Fruit fly (Drosophila melanogaster): ENCODE results near the gene CG18766.
A peak's percentile ranks its signal among the peaks of the same experiment; 100 is the strongest.

The CG18766 gene

dm6 chr3R:27244742-27245400, at the start of gene CG18766 (continued):
- TF ChIP-seq CG1621 (tag; optimal IDR thresholded peaks at IDR 0.05): peak; percentile 13
- no peak for TF ChIP-seq CG11902 (GFP tag; optimal IDR thresholded peaks at IDR 0.05)
- TF ChIP-seq CG4318 (GFP tag; optimal IDR thresholded peaks at IDR 0.05): no peak
- no peak for TF ChIP-seq cyc (GFP tag; optimal IDR thresholded peaks at IDR 0.05)
- TF ChIP-seq CG8119 (GFP tag; IDR thresholded peaks at IDR 0.05): no peak
- TF ChIP-seq Gug (GFP tag; IDR thresholded peaks at IDR 0.05): no peak
- TF ChIP-seq Eip75B (GFP tag; optimal IDR thresholded peaks at IDR 0.05): peak; percentile 9
- no peak for TF ChIP-seq CG16779 (tag; optimal IDR thresholded peaks at IDR 0.05)

- TF ChIP-seq CG10669 (GFP tag; optimal IDR thresholded peaks at IDR 0.05): no peak
Measured at dm6 chr3R:27294113-27294512, 49.1 kb upstream of the CG18766 start.

- TF ChIP-seq Blimp-1 (GFP tag; optimal IDR thresholded peaks at IDR 0.05) (no peak), acj6 (GFP tag; optimal IDR thresholded peaks at IDR 0.05) (no peak), lz (GFP tag; optimal IDR thresholded peaks at IDR 0.05) (no peak), CG9139 (GFP tag; optimal IDR thresholded peaks at IDR 0.05) (no peak), CG3032 (tag; optimal IDR thresholded peaks at IDR 0.05) (no peak), CG32006 (GFP tag; optimal IDR thresholded peaks at IDR 0.05) (no peak), Lpt (GFP tag; optimal IDR thresholded peaks at IDR 0.05) (no peak), CG8319 (GFP tag; optimal IDR thresholded peaks at IDR 0.05) (no peak), cyc (GFP tag; optimal IDR thresholded peaks at IDR 0.05) (no peak), CG6163 (GFP tag; IDR thresholded peaks at IDR 0.05) (no peak), CG8119 (GFP tag; IDR thresholded peaks at IDR 0.05) (no peak), dac (GFP tag; optimal IDR thresholded peaks at IDR 0.05) (no peak), CG6792 (GFP tag; optimal IDR thresholded peaks at IDR 0.05) (no peak), Gug (GFP tag; IDR thresholded peaks at IDR 0.05) (no peak), ss (GFP tag; optimal IDR thresholded peaks at IDR 0.05) (no peak), Hr4 (GFP tag; optimal IDR thresholded peaks at IDR 0.05) (no peak), CG6854 (GFP tag; optimal IDR thresholded peaks at IDR 0.05) (no peak), CG11762 (GFP tag; optimal IDR thresholded peaks at IDR 0.05; ENCODE audit: insufficient read depth) (no peak), CG10631 (GFP tag; optimal IDR thresholded peaks at IDR 0.05) (no peak), OdsH (GFP tag; optimal IDR thresholded peaks at IDR 0.05) (no peak)
Measured at dm6 chr3R:27293065-27293464, 48.0 kb upstream of the CG18766 start.

dm6 chr3R:27292159-27292880, 47.3 kb upstream of the CG18766 start, which contains the start of gene CG3348:
CG3348 (minus strand) TSS chr3R:27292209.
- TF ChIP-seq CG8319 (GFP tag; optimal IDR thresholded peaks at IDR 0.05): no peak
- peak; percentile 1 for TF ChIP-seq OdsH (GFP tag; optimal IDR thresholded peaks at IDR 0.05)
- no peak for TF ChIP-seq Sox15 (GFP tag; optimal IDR thresholded peaks at IDR 0.05)
- TF ChIP-seq salr (GFP tag; optimal IDR thresholded peaks at IDR 0.05): no peak
- TF ChIP-seq Blimp-1 (GFP tag; optimal IDR thresholded peaks at IDR 0.05): no peak
- no peak for TF ChIP-seq Eip75B (GFP tag; optimal IDR thresholded peaks at IDR 0.05)
- no peak for TF ChIP-seq Eip93F (GFP tag; optimal IDR thresholded peaks at IDR 0.05)
- peak; percentile 6 for TF ChIP-seq Hr4 (GFP tag; optimal IDR thresholded peaks at IDR 0.05)
- TF ChIP-seq CG4318 (GFP tag; optimal IDR thresholded peaks at IDR 0.05): no peak
- peak; percentile 58 for TF ChIP-seq Hr39 (GFP tag; optimal IDR thresholded peaks at IDR 0.05)
- TF ChIP-seq CG6792 (GFP tag; optimal IDR thresholded peaks at IDR 0.05): peak; percentile 11
- TF ChIP-seq pdm3 (GFP tag; optimal IDR thresholded peaks at IDR 0.05): peak; percentile 1
- no peak for TF ChIP-seq CG11902 (GFP tag; optimal IDR thresholded peaks at IDR 0.05)
- peak; percentile 56 for TF ChIP-seq esn (GFP tag; optimal IDR thresholded peaks at IDR 0.05)
- TF ChIP-seq Hr38 (GFP tag; optimal IDR thresholded peaks at IDR 0.05): no peak
- no peak for TF ChIP-seq spab (GFP tag; optimal IDR thresholded peaks at IDR 0.05)
- no peak for TF ChIP-seq CG6808 (GFP tag; optimal IDR thresholded peaks at IDR 0.05)
- TF ChIP-seq CG3032 (tag; optimal IDR thresholded peaks at IDR 0.05): no peak
- TF ChIP-seq vri (GFP tag; optimal IDR thresholded peaks at IDR 0.05): peak; percentile 52
- TF ChIP-seq CG6163 (GFP tag; IDR thresholded peaks at IDR 0.05): no peak
- no peak for TF ChIP-seq CG34406 (GFP tag; optimal IDR thresholded peaks at IDR 0.05)
- peak; percentile 76 for TF ChIP-seq svp (GFP tag)
- no peak for TF ChIP-seq fd85E (GFP tag; optimal IDR thresholded peaks at IDR 0.05)
- TF ChIP-seq CG8119 (GFP tag; IDR thresholded peaks at IDR 0.05): no peak
- TF ChIP-seq Ets21C (GFP tag; optimal IDR thresholded peaks at IDR 0.05): no peak
- no peak for TF ChIP-seq CG11762 (GFP tag; optimal IDR thresholded peaks at IDR 0.05; ENCODE audit: insufficient read depth)
- TF ChIP-seq Sox14 (GFP tag; optimal IDR thresholded peaks at IDR 0.05): peak; percentile 11
- TF ChIP-seq CG10669 (GFP tag; optimal IDR thresholded peaks at IDR 0.05): peak; percentile 10
- TF ChIP-seq Lpt (GFP tag; optimal IDR thresholded peaks at IDR 0.05): no peak
- peak; percentile 48 for TF ChIP-seq CG31627 (GFP tag; optimal IDR thresholded peaks at IDR 0.05)

All from whole organism, prepupa.